Worm (Caenorhabditis elegans) whole organism, mixed stage, embryonic: ENCODE measurements around the gene C05C8.5.
A peak's percentile ranks its signal among the peaks of the same experiment; 100 is the strongest.

ENCODE experiments used
- M03D4.4 ChIP-seq: sonication (generic microtip); optimal IDR thresholded peaks from 2 replicates; lab custom pipeline; 2017; ENCODE audit warnings: mild to moderate bottlenecking, missing genetic modification characterization, missing compliant biosample characterization
- bed-3 ChIP-seq: fragments of 200-800 bp; sonication (Bioruptor generic); optimal IDR thresholded peaks from 3 replicates; lab custom pipeline; 2018; ENCODE audit warnings: mild to moderate bottlenecking, missing genetic modification characterization, moderate library complexity, missing compliant biosample characterization
- blmp-1 ChIP-seq: fragments of 150-350 bp; optimal IDR thresholded peaks from 2 replicates; lab custom pipeline; 2014; ENCODE audit warnings: missing biosample characterization, missing genetic modification characterization
- ceh-39 ChIP-seq: fragments of 150-350 bp; optimal IDR thresholded peaks from 2 replicates; lab custom pipeline; 2014; ENCODE audit warnings: missing biosample characterization, missing genetic modification characterization
- ceh-43 ChIP-seq: fragments of 200-800 bp; sonication (Bioruptor generic); optimal IDR thresholded peaks from 2 replicates; lab custom pipeline; 2018; ENCODE audit warnings: mild to moderate bottlenecking, missing genetic modification characterization, moderate library complexity, missing compliant biosample characterization
- ces-1 ChIP-seq: fragments of 150-350 bp; optimal IDR thresholded peaks from 2 replicates; lab custom pipeline; 2014; ENCODE audit warnings: missing biosample characterization, missing genetic modification reagents, missing genetic modification characterization
- cnd-1 ChIP-seq: fragments of 200-800 bp; sonication (Bioruptor generic); optimal IDR thresholded peaks from 2 replicates; lab custom pipeline; 2018; ENCODE audit warnings: mild to moderate bottlenecking, missing genetic modification characterization, missing compliant biosample characterization
- drap-1 ChIP-seq: fragments of 200-800 bp; sonication (Bioruptor generic); optimal IDR thresholded peaks from 3 replicates; lab custom pipeline; 2018; ENCODE audit warnings: mild to moderate bottlenecking, missing genetic modification characterization, missing compliant biosample characterization
- elt-1 ChIP-seq: sonication (generic microtip); optimal IDR thresholded peaks from 2 replicates; lab custom pipeline; 2017; ENCODE audit warnings: missing genetic modification characterization, mild to moderate bottlenecking, missing compliant biosample characterization, antibody characterized with exemption, moderate library complexity, borderline replicate concordance; ENCODE audit not compliant: insufficient read depth
- elt-3 ChIP-seq: fragments of 150-350 bp; optimal IDR thresholded peaks from 2 replicates; lab custom pipeline; 2014; ENCODE audit warnings: missing biosample characterization, missing genetic modification characterization
- flh-1 ChIP-seq: fragments of 200-800 bp; sonication (Bioruptor generic); optimal IDR thresholded peaks from 2 replicates; lab custom pipeline; 2018; ENCODE audit warnings: mild to moderate bottlenecking, missing genetic modification characterization, moderate library complexity, missing compliant biosample characterization
- ham-2 ChIP-seq: fragments of 200-800 bp; sonication (Bioruptor generic); optimal IDR thresholded peaks from 2 replicates; lab custom pipeline; 2018; ENCODE audit warnings: mild to moderate bottlenecking, missing genetic modification characterization, missing compliant biosample characterization
- hlh-1 ChIP-seq: fragments of 150-350 bp; optimal IDR thresholded peaks from 2 replicates; lab custom pipeline; 2014; ENCODE audit warnings: missing biosample characterization, missing genetic modification reagents, missing genetic modification characterization
- lin-13 ChIP-seq: fragments of 150-350 bp; optimal IDR thresholded peaks from 2 replicates; lab custom pipeline; 2014; ENCODE audit warnings: missing biosample characterization, missing genetic modification characterization
- lin-32 ChIP-seq: fragments of 200-800 bp; sonication (Bioruptor generic); optimal IDR thresholded peaks from 2 replicates; lab custom pipeline; 2018; ENCODE audit warnings: mild to moderate bottlenecking, missing genetic modification characterization, missing compliant biosample characterization
- lsy-2 ChIP-seq: fragments of 150-350 bp; optimal IDR thresholded peaks from 2 replicates; lab custom pipeline; 2014; ENCODE audit warnings: missing biosample characterization, missing genetic modification characterization
- mab-5 ChIP-seq: fragments of 150-350 bp; optimal IDR thresholded peaks from 2 replicates; lab custom pipeline; 2014; ENCODE audit warnings: missing biosample characterization, missing genetic modification characterization
- mep-1 ChIP-seq: fragments of 150-350 bp; optimal IDR thresholded peaks from 2 replicates; lab custom pipeline; 2017; ENCODE audit warnings: missing biosample characterization, missing genetic modification reagents, missing genetic modification characterization, inconsistent platforms
- mls-2 ChIP-seq: sonication (generic microtip); optimal IDR thresholded peaks from 2 replicates; lab custom pipeline; 2016; ENCODE audit warnings: mild to moderate bottlenecking, missing genetic modification characterization, moderate library complexity, missing compliant biosample characterization
- nhr-2 ChIP-seq: fragments of 150-350 bp; optimal IDR thresholded peaks from 2 replicates; lab custom pipeline; 2014; ENCODE audit warnings: missing biosample characterization, missing genetic modification characterization
- nhr-237 ChIP-seq: fragments of 150-350 bp; optimal IDR thresholded peaks from 2 replicates; lab custom pipeline; 2014; ENCODE audit warnings: missing biosample characterization, missing genetic modification characterization
- nhr-28 ChIP-seq: fragments of 150-350 bp; optimal IDR thresholded peaks from 2 replicates; lab custom pipeline; 2014; ENCODE audit warnings: missing biosample characterization, missing genetic modification characterization
- nhr-76 ChIP-seq: sonication (generic microtip); optimal IDR thresholded peaks from 2 replicates; lab custom pipeline; 2017; ENCODE audit warnings: missing biosample characterization, missing genetic modification characterization
- pha-4 ChIP-seq: fragments of 150-350 bp; optimal IDR thresholded peaks from 2 replicates; lab custom pipeline; 2018; ENCODE audit warnings: missing biosample characterization, missing genetic modification reagents, missing genetic modification characterization
- sem-2 ChIP-seq: fragments of 200-800 bp; sonication (Bioruptor generic); optimal IDR thresholded peaks from 2 replicates; lab custom pipeline; 2018; ENCODE audit warnings: mild to moderate bottlenecking, missing genetic modification characterization, missing compliant biosample characterization
- snpc-4 ChIP-seq: fragments of 150-350 bp; optimal IDR thresholded peaks from 2 replicates; lab custom pipeline; 2014; ENCODE audit warnings: missing biosample characterization, missing genetic modification characterization
- tbx-8 ChIP-seq: fragments of 200-800 bp; sonication (Bioruptor generic); optimal IDR thresholded peaks from 2 replicates; lab custom pipeline; 2018; ENCODE audit warnings: mild to moderate bottlenecking, missing genetic modification characterization, moderate library complexity, missing compliant biosample characterization
- unc-120 ChIP-seq: sonication (generic microtip); optimal IDR thresholded peaks from 2 replicates; lab custom pipeline; 2017; ENCODE audit warnings: missing genetic modification characterization, missing compliant biosample characterization; ENCODE audit not compliant: poor library complexity, severe bottlenecking
- unc-39 ChIP-seq: fragments of 150-350 bp; optimal IDR thresholded peaks from 2 replicates; lab custom pipeline; 2014; ENCODE audit warnings: missing biosample characterization, missing genetic modification characterization
- unc-62 ChIP-seq: fragments of 150-350 bp; optimal IDR thresholded peaks from 2 replicates; lab custom pipeline; 2014; ENCODE audit warnings: missing biosample characterization, missing genetic modification reagents, missing genetic modification characterization
- zip-8 ChIP-seq: fragments of 150-350 bp; optimal IDR thresholded peaks from 2 replicates; lab custom pipeline; 2014; ENCODE audit warnings: missing biosample characterization, missing genetic modification characterization
- ztf-11 ChIP-seq: fragments of 150-350 bp; optimal IDR thresholded peaks from 2 replicates; lab custom pipeline; 2014; ENCODE audit warnings: missing biosample characterization, missing genetic modification characterization

C05C8.5 gene

ce11 chrV:7239471-7239870, 4.8 kb upstream of the C05C8.5 start, which contains the start of gene C05C8.1:
C05C8.1 (plus strand) TSS chrV:7239771.
- TF ChIP-seq mab-5 (tag; lab: Kevin White, UChicago) (no peak), nhr-237 (no peak), mls-2 (tag; lab: Kevin White, UChicago) (no peak), elt-1 (no peak), unc-120 (no peak), unc-62 (GFP tag; lab: Kevin White, UChicago) (no peak), nhr-2 (no peak), lin-13 (tag; lab: Kevin White, UChicago) (no peak), ceh-43 (GFP tag; lab: Kevin White, UChicago) (no peak), ztf-11 (tag; lab: Kevin White, UChicago) (no peak), unc-39 (tag; lab: Kevin White, UChicago) (no peak), bed-3 (GFP tag; lab: Kevin White, UChicago) (no peak), sem-2 (no peak), snpc-4 (tag; lab: Kevin White, UChicago) (no peak)

DNA sequence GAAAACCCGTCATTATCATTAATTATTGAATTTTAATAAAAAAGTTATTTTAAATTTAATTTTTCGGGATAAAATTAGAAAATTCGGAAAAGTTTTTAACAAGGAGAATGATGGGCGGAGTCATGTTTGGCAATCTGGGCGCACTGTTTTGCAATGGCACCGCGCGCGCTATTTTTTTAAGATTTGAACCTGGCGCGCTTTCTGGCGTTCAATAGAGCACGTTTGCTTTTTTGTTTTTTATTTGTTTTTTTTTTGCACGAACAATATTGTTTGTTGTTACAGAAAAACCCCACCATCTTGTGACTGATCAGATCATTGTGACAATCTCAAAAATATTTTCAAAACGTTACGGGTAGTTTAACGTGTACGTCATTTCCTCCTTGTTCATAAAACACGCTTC, 2.5 kb upstream of the C05C8.5 start, which contains the start of gene hyls-1:
Gene hyls-1 (plus strand): TSS at position 249 of the 400 bp plus-strand sequence.
- peak; percentile 82 for TF ChIP-seq nhr-237
- no peak for TF ChIP-seq unc-62 (GFP tag; lab: Kevin White, UChicago)
- TF ChIP-seq mab-5 (tag; lab: Kevin White, UChicago), result peak; percentile 10
- peak; percentile 21 for TF ChIP-seq hlh-1 (tag; lab: Kevin White, UChicago)
- TF ChIP-seq drap-1 (GFP tag; lab: Kevin White, UChicago), result no peak
- no peak for TF ChIP-seq blmp-1
- peak; percentile 9 for TF ChIP-seq nhr-2
- TF ChIP-seq lsy-2 (tag; lab: Kevin White, UChicago), result peak; percentile 76
- no peak for TF ChIP-seq flh-1
- peak; percentile 64 for TF ChIP-seq mep-1 (tag; lab: Kevin White, UChicago)
- TF ChIP-seq ceh-39 (tag; lab: Kevin White, UChicago), result peak; percentile 62
- TF ChIP-seq ces-1, result peak; percentile 73
- TF ChIP-seq nhr-28 (tag; lab: Kevin White, UChicago), result no peak
- TF ChIP-seq unc-120, result peak; percentile 93
- peak; percentile 33 for TF ChIP-seq lin-13 (tag; lab: Kevin White, UChicago)
- peak; percentile 42 for TF ChIP-seq pha-4 (tag; lab: Kevin White, UChicago)

DNA sequence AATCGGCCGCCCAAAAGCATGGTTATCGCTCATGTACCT, 2.3 kb upstream of the C05C8.5 start, which contains the start of gene hpo-9:
Gene hpo-9 (minus strand): TSS at position 37 of the 39 bp plus-strand sequence.
- TF ChIP-seq nhr-76 (tag; lab: Kevin White, UChicago) (no peak), tbx-8 (GFP tag; lab: Kevin White, UChicago) (no peak), nhr-28 (tag; lab: Kevin White, UChicago) (no peak), lin-32 (GFP tag; lab: Kevin White, UChicago) (no peak), mep-1 (tag; lab: Kevin White, UChicago) (no peak), elt-3 (no peak), mab-5 (tag; lab: Kevin White, UChicago) (no peak), elt-1 (no peak), snpc-4 (tag; lab: Kevin White, UChicago) (no peak), ham-2 (no peak), M03D4.4 (tag; lab: Kevin White, UChicago) (no peak), unc-39 (tag; lab: Kevin White, UChicago) (no peak)

DNA sequence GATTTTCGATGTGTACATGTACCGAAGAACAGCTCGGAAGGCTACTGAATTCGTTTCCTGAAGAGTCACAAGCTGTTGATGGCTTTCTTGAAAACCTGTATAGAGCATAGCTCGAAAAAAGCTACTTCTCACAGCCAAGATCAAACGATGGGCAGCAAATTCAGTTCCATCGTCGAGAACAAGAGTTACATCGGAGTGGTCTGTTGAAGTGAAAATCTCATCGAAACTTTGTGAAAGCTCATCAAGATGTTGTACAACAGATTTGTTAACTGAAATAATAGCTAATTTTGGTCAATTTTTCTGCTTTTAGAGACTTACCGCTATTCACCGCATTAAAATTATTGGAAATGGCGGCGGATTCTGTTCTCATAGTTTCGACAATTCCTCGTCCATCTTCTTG, 2.1 kb upstream of the C05C8.5 start:
- TF ChIP-seq unc-39 (tag; lab: Kevin White, UChicago), result no peak
- no peak for TF ChIP-seq lsy-2 (tag; lab: Kevin White, UChicago)
- TF ChIP-seq lin-13 (tag; lab: Kevin White, UChicago), result no peak
- TF ChIP-seq hlh-1 (tag; lab: Kevin White, UChicago), result no peak
- TF ChIP-seq blmp-1, result no peak
- TF ChIP-seq unc-62 (GFP tag; lab: Kevin White, UChicago), result no peak
- no peak for TF ChIP-seq nhr-76 (tag; lab: Kevin White, UChicago)
- no peak for TF ChIP-seq zip-8
- TF ChIP-seq cnd-1 (tag; lab: Kevin White, UChicago), result no peak

ce11 chrV:7231524-7231923, 3.1 kb downstream of the C05C8.5 start:
- TF ChIP-seq flh-1 (no peak), ces-1 (no peak), ceh-39 (tag; lab: Kevin White, UChicago) (no peak), snpc-4 (tag; lab: Kevin White, UChicago) (no peak), sem-2 (no peak)
- TF ChIP-seq, all 35 proteins: peak for 0
